Fruit fly (Drosophila melanogaster) whole organism, adult: ENCODE measurements around the gene Ccp84Ad.

Experiments used
- CG12768 ChIP-seq: fragments of 200-800 bp; sonication (Bioruptor generic); optimal IDR thresholded peaks from 2 replicates; lab custom pipeline; 2017; ENCODE audit warnings: missing biosample characterization, missing genetic modification characterization, mild to moderate bottlenecking, moderate library complexity, missing genetic modification reagents
- CG33017 ChIP-seq: fragments of 200-800 bp; sonication (Bioruptor generic); optimal IDR thresholded peaks from 2 replicates; lab custom pipeline; 2018; ENCODE audit warnings: missing biosample characterization, mild to moderate bottlenecking, missing genetic modification characterization, moderate library complexity
- CG7045 ChIP-seq: fragments of 200-800 bp; sonication (Bioruptor generic); optimal IDR thresholded peaks from 2 replicates; lab custom pipeline; 2017; ENCODE audit warnings: missing biosample characterization, mild to moderate bottlenecking, missing genetic modification characterization
- CG7101 ChIP-seq: fragments of 200-800 bp; sonication (Bioruptor generic); optimal IDR thresholded peaks from 2 replicates; lab custom pipeline; 2018; ENCODE audit warnings: missing biosample characterization, mild to moderate bottlenecking, missing genetic modification characterization, moderate library complexity
- Clk ChIP-seq: fragments of 200-800 bp; sonication (Bioruptor generic); optimal IDR thresholded peaks from 2 replicates; lab custom pipeline; 2017; ENCODE audit warnings: missing biosample characterization, missing genetic modification characterization
- bab1 ChIP-seq: fragments of 200-800 bp; sonication (Bioruptor generic); optimal IDR thresholded peaks from 3 replicates; lab custom pipeline; 2019; ENCODE audit warnings: missing biosample characterization, mild to moderate bottlenecking, missing genetic modification characterization, moderate library complexity
- cic ChIP-seq: fragments of 200-800 bp; sonication (Bioruptor generic); optimal IDR thresholded peaks from 2 replicates; lab custom pipeline; 2017; ENCODE audit warnings: missing biosample characterization, mild to moderate bottlenecking, missing genetic modification characterization, moderate library complexity
- kay ChIP-seq: fragments of 200-800 bp; sonication (Bioruptor generic); peaks from one replicate; lab custom pipeline; 2016; ENCODE audit warnings: missing biosample characterization, missing genetic modification characterization, borderline replicate concordance
- ovo ChIP-seq: fragments of 200-800 bp; sonication (Bioruptor generic); optimal IDR thresholded peaks from 2 replicates; lab custom pipeline; 2016; ENCODE audit warnings: missing biosample characterization, missing genetic modification characterization
- tj ChIP-seq: fragments of 200-800 bp; sonication (Bioruptor generic); optimal IDR thresholded peaks from 3 replicates; lab custom pipeline; 2017; ENCODE audit warnings: missing biosample characterization, mild to moderate bottlenecking, missing genetic modification characterization, moderate library complexity
- toe ChIP-seq: fragments of 200-800 bp; sonication (Bioruptor generic); optimal IDR thresholded peaks from 2 replicates; lab custom pipeline; 2016; ENCODE audit warnings: missing biosample characterization, missing genetic modification characterization

DNA sequence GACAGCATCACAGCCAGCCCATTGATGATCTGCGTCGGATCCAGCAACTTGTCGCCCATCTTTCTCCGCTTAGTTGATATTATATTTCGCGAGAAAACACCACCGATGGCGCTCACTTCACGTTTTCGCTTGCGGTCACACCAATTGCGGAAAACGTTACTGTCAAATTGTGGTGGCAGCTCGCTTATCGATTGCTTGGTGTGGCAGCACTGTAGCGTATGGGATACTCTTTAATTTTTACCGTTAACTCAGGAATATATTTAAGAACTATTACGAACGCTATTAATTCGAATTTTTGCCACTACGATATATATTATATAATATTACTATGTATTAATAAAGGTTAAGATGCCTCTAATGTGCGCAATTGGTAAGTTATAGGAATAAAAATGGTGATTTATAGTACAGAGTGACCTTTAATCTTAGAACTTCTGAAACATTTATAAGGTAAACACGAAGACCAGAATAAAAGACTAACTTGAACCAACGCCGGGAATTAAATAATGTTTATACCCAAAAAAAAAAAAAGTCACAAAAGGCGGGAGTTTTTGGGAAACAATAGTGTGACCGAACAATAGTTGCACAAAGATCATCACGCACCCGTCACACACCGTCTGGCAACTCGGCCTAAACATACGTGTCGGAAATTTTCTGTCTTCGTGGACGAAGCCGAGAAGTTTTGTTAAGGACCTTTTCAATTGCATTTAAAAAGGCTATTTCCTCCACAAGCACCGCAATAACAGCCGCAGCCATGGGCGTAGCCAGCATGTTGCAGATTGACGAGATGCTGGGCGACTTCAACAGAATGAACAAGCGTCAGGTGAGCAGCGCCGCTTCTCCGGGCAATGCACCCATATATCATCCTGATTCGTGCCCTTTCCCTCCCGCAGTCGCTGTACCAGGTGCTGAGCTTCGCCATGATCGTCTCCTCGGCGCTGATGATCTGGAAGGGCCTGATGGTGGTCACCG is 35.0 kb upstream of the Ccp84Ad start, which contains the start of the genes CG1307 and twr:
- TF ChIP-seq kay (GFP tag; lab: Kevin White, UChicago) (no peak), cic (GFP tag; lab: Kevin White, UChicago) (no peak), Clk (GFP tag; lab: Kevin White, UChicago) (no peak), CG7045 (GFP tag; lab: Kevin White, UChicago) (no peak), CG7101 (no peak), CG12768 (no peak), toe (GFP tag; lab: Kevin White, UChicago) (peak; percentile 16), tj (no peak), ovo (peak; percentile 78), bab1 (GFP tag; lab: Kevin White, UChicago) (no peak), CG33017 (tag; lab: Kevin White, UChicago) (no peak)
